Worm (Caenorhabditis elegans) whole organism, young adult: ENCODE results near the gene F53B3.5.

Experiments
- B0035.1 ChIP-seq: sonication (generic microtip); optimal IDR thresholded peaks from 2 replicates; lab custom pipeline; 2016; ENCODE audit warnings: missing genetic modification characterization, mild to moderate bottlenecking, missing compliant biosample characterization, missing genotype, missing genetic modification reagents
- attf-6 ChIP-seq: fragments of 200-800 bp; sonication (Bioruptor generic); IDR thresholded peaks from 2 replicates; pipeline ENCODE4 v1.3.6; 2022; ENCODE audit warnings: missing genetic modification reagents, missing genetic modification characterization, missing compliant biosample characterization
- dpff-1 ChIP-seq: sonication (generic microtip); optimal IDR thresholded peaks from 2 replicates; lab custom pipeline; 2017; ENCODE audit warnings: mild to moderate bottlenecking, missing genetic modification characterization, missing compliant biosample characterization
- lir-1 ChIP-seq: fragments of 200-800 bp; sonication (Bioruptor generic); conservative IDR thresholded peaks from 2 replicates; pipeline ENCODE4 v1.3.6; 2022; ENCODE audit warnings: missing genetic modification reagents, missing genetic modification characterization, missing compliant biosample characterization
- madf-8 ChIP-seq: fragments of 200-800 bp; sonication (Bioruptor generic); conservative IDR thresholded peaks from 2 replicates; pipeline ENCODE4 v1.3.6; 2022; ENCODE audit warnings: missing genetic modification reagents, missing genetic modification characterization, missing compliant biosample characterization
- mes-4 ChIP-seq: sonication (generic microtip); optimal IDR thresholded peaks from 2 replicates; lab custom pipeline; 2016; ENCODE audit warnings: missing genotype, missing genetic modification characterization, missing compliant biosample characterization
- nfya-1 ChIP-seq: sonication (generic microtip); optimal IDR thresholded peaks from 2 replicates; lab custom pipeline; 2017; ENCODE audit warnings: antibody characterized with exemption, missing compliant biosample characterization, missing genetic modification characterization, borderline replicate concordance; ENCODE audit not compliant: insufficient read depth
- nhr-80 ChIP-seq: sonication (generic microtip); optimal IDR thresholded peaks from 2 replicates; lab custom pipeline; 2016; ENCODE audit warnings: missing genetic modification characterization, missing compliant biosample characterization
- snpc-4 ChIP-seq, 5 experiments: fragments of 150-350 bp in 1 of 5; sonication (generic microtip) in 4 of 5; optimal IDR thresholded peaks; 2 replicates each; lab custom pipeline; 2014 to 2018; ENCODE audit warnings: missing genetic modification characterization in 5 of 5, missing biosample characterization in 3 of 5, antibody characterized with exemption in 2 of 5, mild to moderate bottlenecking in 2 of 5, missing compliant biosample characterization in 2 of 5, missing genotype in 2 of 5, moderate library complexity in 2 of 5, missing genetic modification reagents in 1 of 5

ce11 chrX:2885318-2885908 lies 6.0 kb upstream of the F53B3.5 start, which contains the start of gene vang-1:
- TF ChIP-seq mes-4 (tag; lab: Kevin White, UChicago), result no peak
- TF ChIP-seq madf-8, result no peak
- TF ChIP-seq attf-6, result no peak
- no peak for TF ChIP-seq dpff-1 (tag; lab: Kevin White, UChicago)
- no peak for TF ChIP-seq nfya-1
- no peak for TF ChIP-seq B0035.1 (tag; lab: Kevin White, UChicago)
- no peak for TF ChIP-seq nhr-80 (tag; lab: Kevin White, UChicago)
- TF ChIP-seq snpc-4 (GFP tag; optimal IDR thresholded peaks at IDR 0.05; lab: Kevin White, UChicago), result no peak
- no peak for TF ChIP-seq snpc-4 (tag; optimal IDR thresholded peaks at IDR 0.05; lab: Kevin White, UChicago)
- TF ChIP-seq lir-1 (GFP tag; lab: Robert Waterston, UW), result no peak
